Fruit fly (Drosophila melanogaster) whole organism, embryonic: Measurements from ENCODE around the gene CG11164.
A peak's percentile ranks its signal among the peaks of the same experiment; 100 is the strongest.

Source experiments
- Atf-2 ChIP-seq: fragments of 200-800 bp; sonication (Bioruptor generic); optimal IDR thresholded peaks from 2 replicates; lab custom pipeline; 2016; ENCODE audit warnings: missing biosample characterization, missing genetic modification characterization
- CG10959 ChIP-seq: fragments of 200-800 bp; sonication (Bioruptor generic); IDR thresholded peaks from 2 replicates; pipeline ENCODE4 v1.3.6; 2022; ENCODE audit warnings: missing biosample characterization, missing genetic modification characterization
- CG10979 ChIP-seq: fragments of 200-800 bp; sonication (Bioruptor generic); optimal IDR thresholded peaks from 2 replicates; lab custom pipeline; 2018; ENCODE audit warnings: missing biosample characterization, mild to moderate bottlenecking, missing genetic modification characterization, moderate library complexity
- CG11085 ChIP-seq: fragments of 200-800 bp; sonication (Bioruptor generic); IDR thresholded peaks from 2 replicates; pipeline ENCODE4 v1.3.6; 2022; ENCODE audit warnings: missing biosample characterization, missing genetic modification characterization
- CG1233 ChIP-seq: fragments of 200-800 bp; sonication (Bioruptor generic); optimal IDR thresholded peaks from 4 replicates; lab custom pipeline; 2018; ENCODE audit warnings: missing biosample characterization, mild to moderate bottlenecking, missing genetic modification characterization
- CG12769 ChIP-seq: fragments of 200-800 bp; sonication (Bioruptor generic); optimal IDR thresholded peaks from 2 replicates; lab custom pipeline; 2019; ENCODE audit warnings: missing biosample characterization, mild to moderate bottlenecking, missing genetic modification characterization, moderate library complexity
- CG12942 ChIP-seq: fragments of 200-800 bp; sonication (Bioruptor generic); optimal IDR thresholded peaks from 3 replicates; lab custom pipeline; 2016; ENCODE audit warnings: missing biosample characterization, missing genetic modification characterization
- CG17612 ChIP-seq: fragments of 200-800 bp; sonication (Bioruptor generic); IDR thresholded peaks from 2 replicates; pipeline ENCODE4 v1.3.6; 2022; ENCODE audit warnings: missing biosample characterization, missing genetic modification characterization
- CG1792 ChIP-seq: fragments of 200-800 bp; sonication (Bioruptor generic); optimal IDR thresholded peaks from 2 replicates; lab custom pipeline; 2016; ENCODE audit warnings: missing biosample characterization, missing genetic modification characterization
- CG18011 ChIP-seq: fragments of 200-800 bp; sonication (Bioruptor generic); optimal IDR thresholded peaks from 2 replicates; lab custom pipeline; 2017; ENCODE audit warnings: missing biosample characterization, missing genetic modification characterization, mild to moderate bottlenecking, moderate library complexity, missing genotype
- CG18599 ChIP-seq: fragments of 200-800 bp; sonication (Bioruptor generic); optimal IDR thresholded peaks from 3 replicates; lab custom pipeline; 2017; ENCODE audit warnings: missing biosample characterization, missing genetic modification characterization, mild to moderate bottlenecking, moderate library complexity, missing genetic modification reagents
- CG2116 ChIP-seq: fragments of 200-800 bp; sonication (Bioruptor generic); optimal IDR thresholded peaks from 3 replicates; lab custom pipeline; 2018; ENCODE audit warnings: missing biosample characterization, mild to moderate bottlenecking, missing genetic modification characterization
- CG33557 ChIP-seq: fragments of 200-800 bp; sonication (Bioruptor generic); optimal IDR thresholded peaks from 2 replicates; lab custom pipeline; 2019; ENCODE audit warnings: missing biosample characterization, mild to moderate bottlenecking, missing genetic modification characterization, moderate library complexity
- CG34224 ChIP-seq: fragments of 200-800 bp; sonication (Bioruptor generic); IDR thresholded peaks from 3 replicates; pipeline ENCODE4 v1.3.6; 2022; ENCODE audit warnings: missing biosample characterization, missing genetic modification characterization; ENCODE audit not compliant: partially characterized antibody
- CG42726 ChIP-seq: fragments of 200-800 bp; sonication (Bioruptor generic); IDR thresholded peaks from 2 replicates; pipeline ENCODE4 v1.3.6; 2022; ENCODE audit warnings: missing biosample characterization, missing genetic modification characterization; ENCODE audit not compliant: partially characterized antibody
- CG4707 ChIP-seq: fragments of 200-800 bp; sonication (Bioruptor generic); optimal IDR thresholded peaks from 2 replicates; lab custom pipeline; 2018; ENCODE audit warnings: missing biosample characterization, mild to moderate bottlenecking, missing genetic modification characterization, moderate library complexity
- CG4730 ChIP-seq: fragments of 200-800 bp; sonication (Bioruptor generic); IDR thresholded peaks from 2 replicates; pipeline ENCODE4 v1.3.6; 2022; ENCODE audit warnings: missing biosample characterization, missing genetic modification characterization
- CG6654 ChIP-seq: fragments of 200-800 bp; sonication (Bioruptor generic); optimal IDR thresholded peaks from 2 replicates; lab custom pipeline; 2017; ENCODE audit warnings: missing biosample characterization, mild to moderate bottlenecking, missing genetic modification characterization
- CG7372 ChIP-seq: fragments of 200-800 bp; sonication (Bioruptor generic); IDR thresholded peaks from 2 replicates; pipeline ENCODE4 v1.3.6; 2022; ENCODE audit warnings: missing biosample characterization, missing genetic modification characterization
- CG9215 ChIP-seq: fragments of 200-800 bp; sonication (Bioruptor generic); IDR thresholded peaks from 2 replicates; pipeline ENCODE4 v1.3.6; 2022; ENCODE audit warnings: missing biosample characterization, missing genetic modification characterization
- CG9609 ChIP-seq: fragments of 200-800 bp; sonication (Bioruptor generic); optimal IDR thresholded peaks from 3 replicates; lab custom pipeline; 2016; ENCODE audit warnings: missing biosample characterization, missing genetic modification characterization
- Camta ChIP-seq: fragments of 200-800 bp; sonication (Bioruptor generic); optimal IDR thresholded peaks from 2 replicates; lab custom pipeline; 2016; ENCODE audit warnings: missing biosample characterization, missing genetic modification characterization
- CoRest ChIP-seq: fragments of 200-800 bp; sonication (Bioruptor generic); optimal IDR thresholded peaks from 3 replicates; lab custom pipeline; 2018; ENCODE audit warnings: missing biosample characterization, mild to moderate bottlenecking, missing genetic modification characterization, moderate library complexity
- CrebB ChIP-seq: fragments of 200-800 bp; sonication (Bioruptor generic); optimal IDR thresholded peaks from 3 replicates; lab custom pipeline; 2018; ENCODE audit warnings: missing biosample characterization, mild to moderate bottlenecking, missing genetic modification characterization
- Ets65A ChIP-seq: fragments of 200-800 bp; sonication (Bioruptor generic); peaks from one replicate; lab custom pipeline; 2016; ENCODE audit warnings: missing biosample characterization, missing genetic modification characterization
- Fer1 ChIP-seq: fragments of 200-800 bp; sonication (Bioruptor generic); optimal IDR thresholded peaks from 2 replicates; lab custom pipeline; 2017; ENCODE audit warnings: missing biosample characterization, mild to moderate bottlenecking, missing genetic modification characterization
- Hr3 ChIP-seq: fragments of 200-800 bp; sonication (Bioruptor generic); optimal IDR thresholded peaks from 3 replicates; lab custom pipeline; 2016; ENCODE audit warnings: missing biosample characterization, missing genetic modification characterization
- Hr51 ChIP-seq, 2 experiments: fragments of 200-800 bp; sonication (Bioruptor generic); optimal IDR thresholded peaks; 2 replicates in 1 of 2; 3 replicates in 1 of 2; lab custom pipeline; 2016 to 2018; ENCODE audit warnings: missing biosample characterization in 2 of 2, missing genetic modification characterization in 2 of 2, mild to moderate bottlenecking in 1 of 2, moderate library complexity in 1 of 2
- Kr ChIP-seq: fragments of 200-800 bp; sonication (Bioruptor generic); optimal IDR thresholded peaks from 2 replicates; lab custom pipeline; 2017; ENCODE audit warnings: missing biosample characterization, mild to moderate bottlenecking, missing genetic modification characterization
- Opbp ChIP-seq: fragments of 200-800 bp; sonication (Bioruptor generic); IDR thresholded peaks from 3 replicates; pipeline ENCODE4 v1.3.6; 2022; ENCODE audit warnings: missing biosample characterization, missing genetic modification characterization; ENCODE audit not compliant: partially characterized antibody
- Sry-β ChIP-seq: fragments of 200-800 bp; sonication (Bioruptor generic); optimal IDR thresholded peaks from 2 replicates; lab custom pipeline; 2018; ENCODE audit warnings: missing biosample characterization, mild to moderate bottlenecking, missing genetic modification characterization, moderate library complexity
- al ChIP-seq: fragments of 200-800 bp; sonication (Bioruptor generic); IDR thresholded peaks from 2 replicates; pipeline ENCODE4 v1.3.6; 2022; ENCODE audit warnings: missing biosample characterization, missing genetic modification characterization
- az2 ChIP-seq: fragments of 200-800 bp; sonication (Bioruptor generic); optimal IDR thresholded peaks from 3 replicates; lab custom pipeline; 2016; ENCODE audit warnings: missing biosample characterization, missing genetic modification characterization
- bigmax ChIP-seq: fragments of 200-800 bp; sonication (Bioruptor generic); optimal IDR thresholded peaks from 2 replicates; lab custom pipeline; 2018; ENCODE audit warnings: missing biosample characterization, mild to moderate bottlenecking, missing genetic modification characterization
- corto ChIP-seq: fragments of 200-800 bp; sonication (Bioruptor generic); optimal IDR thresholded peaks from 2 replicates; lab custom pipeline; 2016; ENCODE audit warnings: missing biosample characterization, mild to moderate bottlenecking, missing genetic modification characterization, moderate library complexity
- crc ChIP-seq: fragments of 200-800 bp; sonication (Bioruptor generic); optimal IDR thresholded peaks from 2 replicates; lab custom pipeline; 2016; ENCODE audit warnings: missing biosample characterization, missing genetic modification characterization
- crol ChIP-seq: fragments of 200-800 bp; sonication (Bioruptor generic); IDR thresholded peaks from 2 replicates; pipeline ENCODE4 v1.3.6; 2022; ENCODE audit warnings: missing biosample characterization, missing genetic modification characterization
- dm ChIP-seq: fragments of 200-800 bp; sonication (Bioruptor generic); optimal IDR thresholded peaks from 3 replicates; lab custom pipeline; 2016; ENCODE audit warnings: missing biosample characterization, missing genetic modification characterization
- fu2 ChIP-seq: fragments of 200-800 bp; sonication (Bioruptor generic); optimal IDR thresholded peaks from 2 replicates; lab custom pipeline; 2016; ENCODE audit warnings: missing biosample characterization, missing genetic modification characterization
- nerfin-1 ChIP-seq: fragments of 200-800 bp; sonication (Bioruptor generic); optimal IDR thresholded peaks from 3 replicates; lab custom pipeline; 2019; ENCODE audit warnings: missing biosample characterization, mild to moderate bottlenecking, missing genetic modification characterization, moderate library complexity
- pita ChIP-seq: fragments of 200-800 bp; sonication (Bioruptor generic); optimal IDR thresholded peaks from 2 replicates; lab custom pipeline; 2017; ENCODE audit warnings: missing biosample characterization, mild to moderate bottlenecking, missing genetic modification characterization
- repo ChIP-seq: fragments of 200-800 bp; sonication (Bioruptor generic); optimal IDR thresholded peaks from 2 replicates; lab custom pipeline; 2016; ENCODE audit warnings: missing biosample characterization, missing genetic modification characterization
- ro ChIP-seq: fragments of 200-800 bp; sonication (Bioruptor generic); IDR thresholded peaks from 2 replicates; pipeline ENCODE4 v1.3.6; 2022; ENCODE audit warnings: missing biosample characterization, missing genetic modification characterization
- row ChIP-seq: fragments of 200-800 bp; sonication (Bioruptor generic); IDR thresholded peaks from 3 replicates; pipeline ENCODE4 v1.3.6; 2022; ENCODE audit warnings: missing biosample characterization, missing genetic modification characterization
- scrt ChIP-seq: fragments of 200-800 bp; sonication (Bioruptor generic); optimal IDR thresholded peaks from 2 replicates; lab custom pipeline; 2018; ENCODE audit warnings: missing biosample characterization, mild to moderate bottlenecking, missing genetic modification characterization, moderate library complexity
- slp2 ChIP-seq: fragments of 200-800 bp; sonication (Bioruptor generic); optimal IDR thresholded peaks from 2 replicates; lab custom pipeline; 2016; ENCODE audit warnings: missing biosample characterization, missing genetic modification characterization
- sna ChIP-seq: fragments of 200-800 bp; sonication (Bioruptor generic); IDR thresholded peaks from 2 replicates; pipeline ENCODE4 v1.3.6; 2022; ENCODE audit warnings: missing biosample characterization, missing genetic modification characterization; ENCODE audit not compliant: partially characterized antibody
- stc ChIP-seq: fragments of 200-800 bp; sonication (Bioruptor generic); IDR thresholded peaks from 2 replicates; pipeline ENCODE4 v1.3.6; 2022; ENCODE audit warnings: missing biosample characterization, missing genetic modification characterization
- toy ChIP-seq: fragments of 200-800 bp; sonication (Bioruptor generic); IDR thresholded peaks from 2 replicates; pipeline ENCODE4 v1.3.6; 2022; ENCODE audit warnings: missing biosample characterization, missing genetic modification characterization
- yki ChIP-seq: fragments of >200 bp; optimal IDR thresholded peaks from 3 replicates; lab custom pipeline; 2018

Gene CG11164

DNA sequence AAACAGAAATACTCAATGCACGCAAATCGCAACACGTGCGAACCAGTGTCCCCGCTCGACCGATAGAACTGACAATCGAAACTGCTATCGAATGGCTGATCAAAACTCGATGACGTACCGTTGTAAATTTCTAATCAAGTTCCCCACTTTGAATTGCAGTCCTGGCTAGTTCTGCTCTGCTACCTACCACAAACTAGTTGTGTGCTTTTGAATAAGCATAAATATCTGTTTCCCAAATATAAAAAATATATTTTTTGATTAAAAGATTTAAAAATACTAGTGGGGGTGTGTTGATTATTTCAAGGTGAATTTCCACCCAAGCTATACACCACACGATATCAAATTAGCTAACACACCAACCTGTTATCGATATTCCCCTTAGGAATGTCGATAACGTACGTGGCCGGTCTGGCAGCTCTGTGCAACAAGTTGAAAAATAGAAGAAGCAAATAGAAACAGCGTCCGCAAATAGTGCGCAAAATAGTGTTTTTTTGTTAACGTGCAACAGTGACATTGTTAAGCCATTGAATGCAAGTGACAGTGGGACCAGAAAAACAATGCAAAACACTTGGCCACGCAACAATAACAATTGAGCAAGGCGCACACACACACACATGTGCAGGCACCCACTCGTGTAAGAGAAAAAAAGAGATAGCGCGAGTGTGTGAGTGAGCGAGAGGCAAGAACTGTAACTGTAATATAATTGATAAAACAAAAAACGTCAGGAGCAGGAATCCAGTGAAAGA, 43.3 kb upstream of the CG11164 start, which contains the start of the genes CG2691 and NFAT (continued):
- TF ChIP-seq az2 (GFP tag; lab: Kevin White, UChicago) (no peak), slp2 (no peak), nerfin-1 (peak; percentile 5), Fer1 (GFP tag; lab: Kevin White, UChicago) (no peak), CG2116 (GFP tag; lab: Kevin White, UChicago) (peak; percentile 82), scrt (GFP tag; lab: Kevin White, UChicago) (peak; percentile 98), fu2 (no peak), Opbp (GFP tag; lab: Robert Waterston, UW) (0 out of 3 replicates have a peak, but pooled peaks have one; percentile 28), CrebB (no peak), CG6654 (GFP tag; lab: Kevin White, UChicago) (no peak), toy (no peak), CG33557 (no peak), CG4730 (GFP tag; lab: Robert Waterston, UW) (no peak), CG42726 (GFP tag; lab: Robert Waterston, UW) (no peak), CG7372 (GFP tag; lab: Robert Waterston, UW) (no peak), ro (GFP tag; lab: Robert Waterston, UW) (no peak), CG9609 (GFP tag; lab: Kevin White, UChicago) (no peak), corto (GFP tag; lab: Kevin White, UChicago) (no peak), dm (GFP tag; lab: Kevin White, UChicago) (peak; percentile 71), CG18011 (GFP tag; lab: Kevin White, UChicago) (no peak), pita (GFP tag; lab: Kevin White, UChicago) (peak; percentile 78), CG1233 (GFP tag; lab: Kevin White, UChicago) (no peak), CG10979 (tag; lab: Kevin White, UChicago) (no peak), CG12769 (tag; lab: Kevin White, UChicago) (peak; percentile 8), CG9215 (GFP tag; lab: Robert Waterston, UW) (no peak), row (peak; percentile 14; the same call in 1 of the 3 replicates), CG11085 (GFP tag; lab: Robert Waterston, UW) (no peak), Kr (GFP tag; lab: Kevin White, UChicago) (no peak), crc (no peak), CoRest (peak; percentile 20), Hr51 (GFP tag; optimal IDR thresholded peaks at IDR 0.05; lab: Kevin White, UChicago) (no peak), Camta (GFP tag; lab: Kevin White, UChicago) (no peak), CG17612 (no peak), CG18599 (no peak), Hr3 (GFP tag; lab: Kevin White, UChicago) (no peak), sna (0 out of 2 replicates have a peak, but pooled peaks have one; percentile 49), Ets65A (GFP tag; lab: Kevin White, UChicago) (no peak), CG12942 (no peak), CG1792 (GFP tag; lab: Kevin White, UChicago) (no peak), crol (GFP tag; lab: Robert Waterston, UW) (no peak), repo (GFP tag; lab: Kevin White, UChicago) (no peak), al (GFP tag; lab: Robert Waterston, UW) (no peak), CG10959 (no peak), Atf-2 (GFP tag; lab: Kevin White, UChicago) (no peak), CG4707 (GFP tag; lab: Kevin White, UChicago) (no peak), bigmax (no peak), Sry-β (GFP tag; lab: Kevin White, UChicago) (no peak), CG34224 (GFP tag; lab: Robert Waterston, UW) (peak; percentile 71; the same call in 2 of the 3 replicates), yki (lab: Kevin White, UChicago) (no peak), stc (no peak)
